Worm (Caenorhabditis elegans) whole organism, L3 larva: ENCODE results near the gene dhhc-9.

ENCODE experiments used
- daf-12 ChIP-seq: fragments of 150-350 bp; optimal IDR thresholded peaks from 2 replicates; lab custom pipeline; 2014; ENCODE audit warnings: missing biosample characterization, missing genetic modification reagents, missing genetic modification characterization
- ztf-11 ChIP-seq: fragments of 150-350 bp; optimal IDR thresholded peaks from 2 replicates; lab custom pipeline; 2014; ENCODE audit warnings: missing biosample characterization, missing genetic modification characterization

DNA sequence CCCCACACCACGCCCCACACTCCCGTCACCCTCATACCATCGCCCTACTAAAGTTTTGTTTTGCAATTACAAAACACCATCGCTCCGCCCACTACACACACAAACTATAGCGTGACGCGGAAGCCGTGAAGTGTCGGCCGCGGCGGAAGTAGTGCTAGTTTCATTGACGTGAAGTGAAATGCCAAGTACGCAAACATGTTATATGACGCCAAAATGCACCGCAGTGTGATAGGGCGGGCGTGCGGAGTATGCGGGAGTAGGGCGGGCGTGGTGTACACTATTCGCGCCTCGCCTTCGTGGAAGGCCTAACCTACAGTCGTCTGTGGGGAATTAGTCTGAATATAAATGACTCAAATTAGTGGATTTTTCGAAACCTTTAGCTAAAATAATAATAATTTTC is 39.0 kb downstream of the dhhc-9 start:
- TF ChIP-seq ztf-11 (tag; lab: Kevin White, UChicago) = no peak
- no peak for TF ChIP-seq daf-12
